Worm (Caenorhabditis elegans): ENCODE measurements around the gene dmsr-10.

ce11 chrV:6811863-6812262, 10.1 kb upstream of the dmsr-10 start:
- TF ChIP-seq unc-39 (tag; optimal IDR thresholded peaks at IDR 0.05) (no peak), nhr-77 (tag; optimal IDR thresholded peaks at IDR 0.05) (no peak), ama-1 (optimal IDR thresholded peaks at IDR 0.05) (no peak)
